Fruit fly (Drosophila melanogaster) whole organism, embryonic: ENCODE data around the gene CRAT.

Experiments used
- Asciz ChIP-seq: fragments of 200-800 bp; sonication (Bioruptor generic); optimal IDR thresholded peaks from 2 replicates; lab custom pipeline; 2017; ENCODE audit warnings: missing biosample characterization, mild to moderate bottlenecking, missing genetic modification characterization, missing genetic modification reagents
- CG1024 ChIP-seq: fragments of 200-800 bp; sonication (Bioruptor generic); IDR thresholded peaks from 2 replicates; pipeline ENCODE4 v1.3.6; 2022; ENCODE audit warnings: missing biosample characterization, missing genetic modification characterization
- CG10979 ChIP-seq: fragments of 200-800 bp; sonication (Bioruptor generic); optimal IDR thresholded peaks from 2 replicates; lab custom pipeline; 2018; ENCODE audit warnings: missing biosample characterization, mild to moderate bottlenecking, missing genetic modification characterization, moderate library complexity
- CG12391 ChIP-seq: fragments of 200-800 bp; sonication (Bioruptor generic); optimal IDR thresholded peaks from 3 replicates; lab custom pipeline; 2018; ENCODE audit warnings: missing biosample characterization, mild to moderate bottlenecking, missing genetic modification characterization, moderate library complexity
- CG14860 ChIP-seq: fragments of 200-800 bp; sonication (Bioruptor generic); IDR thresholded peaks from 3 replicates; pipeline ENCODE4 v1.3.6; 2022; ENCODE audit warnings: missing biosample characterization, missing genetic modification characterization; ENCODE audit not compliant: partially characterized antibody
- CG1792 ChIP-seq: fragments of 200-800 bp; sonication (Bioruptor generic); optimal IDR thresholded peaks from 2 replicates; lab custom pipeline; 2016; ENCODE audit warnings: missing biosample characterization, missing genetic modification characterization
- CG18262 ChIP-seq: fragments of 200-800 bp; optimal IDR thresholded peaks from 3 replicates; lab custom pipeline; 2019; ENCODE audit warnings: missing biosample characterization, mild to moderate bottlenecking, missing genetic modification characterization, moderate library complexity
- CG2199 ChIP-seq: fragments of 200-800 bp; sonication (Bioruptor generic); IDR thresholded peaks from 3 replicates; pipeline ENCODE4 v1.3.6; 2022; ENCODE audit warnings: missing biosample characterization, missing genetic modification characterization
- CG2678 ChIP-seq: fragments of 200-800 bp; sonication (Bioruptor generic); optimal IDR thresholded peaks from 3 replicates; lab custom pipeline; 2019; ENCODE audit warnings: missing biosample characterization, mild to moderate bottlenecking, missing genetic modification characterization, moderate library complexity
- CG30431 ChIP-seq: fragments of 200-800 bp; sonication (Bioruptor generic); optimal IDR thresholded peaks from 2 replicates; lab custom pipeline; 2017; ENCODE audit warnings: missing biosample characterization, missing genetic modification characterization
- CG32772 ChIP-seq: fragments of 200-800 bp; sonication (Bioruptor generic); IDR thresholded peaks from 2 replicates; pipeline ENCODE4 v1.3.6; 2022; ENCODE audit warnings: missing biosample characterization, missing genetic modification characterization
- CG33557 ChIP-seq: fragments of 200-800 bp; sonication (Bioruptor generic); optimal IDR thresholded peaks from 2 replicates; lab custom pipeline; 2019; ENCODE audit warnings: missing biosample characterization, mild to moderate bottlenecking, missing genetic modification characterization, moderate library complexity
- CG3726 ChIP-seq: fragments of 200-800 bp; sonication (Bioruptor generic); IDR thresholded peaks from 3 replicates; pipeline ENCODE4, ENCODE4 v1.3.6; 2022; ENCODE audit warnings: missing biosample characterization, missing genetic modification characterization
- CG4404 ChIP-seq: fragments of 200-800 bp; sonication (Bioruptor generic); IDR thresholded peaks from 2 replicates; pipeline ENCODE4 v1.3.6; 2022; ENCODE audit warnings: missing biosample characterization, missing genetic modification characterization
- CG4424 ChIP-seq: fragments of 200-800 bp; sonication (Bioruptor generic); optimal IDR thresholded peaks from 3 replicates; lab custom pipeline; 2016; ENCODE audit warnings: missing biosample characterization, missing genetic modification characterization
- CG4730 ChIP-seq: fragments of 200-800 bp; sonication (Bioruptor generic); IDR thresholded peaks from 2 replicates; pipeline ENCODE4 v1.3.6; 2022; ENCODE audit warnings: missing biosample characterization, missing genetic modification characterization
- D19A ChIP-seq: fragments of 200-800 bp; optimal IDR thresholded peaks from 3 replicates; lab custom pipeline; 2019; ENCODE audit warnings: missing biosample characterization, mild to moderate bottlenecking, missing genetic modification characterization, moderate library complexity
- D19B ChIP-seq: fragments of 200-800 bp; sonication (Bioruptor generic); optimal IDR thresholded peaks from 2 replicates; lab custom pipeline; 2017; ENCODE audit warnings: missing biosample characterization, mild to moderate bottlenecking, missing genetic modification characterization
- Dp ChIP-seq: fragments of 200-800 bp; sonication (Bioruptor generic); optimal IDR thresholded peaks from 2 replicates; lab custom pipeline; 2018; ENCODE audit warnings: missing biosample characterization, mild to moderate bottlenecking, missing genetic modification characterization, moderate library complexity
- Fer3 ChIP-seq: fragments of 200-800 bp; sonication (Bioruptor generic); optimal IDR thresholded peaks from 2 replicates; lab custom pipeline; 2018; ENCODE audit warnings: missing biosample characterization, mild to moderate bottlenecking, missing genetic modification characterization, moderate library complexity
- Hr78 ChIP-seq, 2 experiments: fragments of 200-800 bp in 1 of 2; fragments of >200 bp in 1 of 2; sonication (Bioruptor generic) in 1 of 2; optimal IDR thresholded peaks; 2 replicates each; lab custom pipeline; 2017 to 2019; ENCODE audit warnings: missing biosample characterization in 2 of 2, missing genetic modification characterization in 2 of 2, mild to moderate bottlenecking in 1 of 2, moderate library complexity in 1 of 2
- Jarid2 ChIP-seq: fragments of 200-800 bp; sonication (Bioruptor generic); optimal IDR thresholded peaks from 3 replicates; lab custom pipeline; 2017; ENCODE audit warnings: mild to moderate bottlenecking, missing biosample characterization, missing genetic modification reagents, missing genetic modification characterization
- Lpt ChIP-seq: fragments of >200 bp; optimal IDR thresholded peaks from 2 replicates; lab custom pipeline; 2018; ENCODE audit warnings: missing biosample characterization, missing genetic modification characterization
- Med ChIP-seq: fragments of 200-800 bp; sonication (Bioruptor generic); peaks from one replicate; lab custom pipeline; 2016; ENCODE audit warnings: missing biosample characterization, missing genetic modification characterization, mild to moderate bottlenecking, inconsistent platforms, moderate library complexity
- Neu2 ChIP-seq: fragments of 200-800 bp; sonication (Bioruptor generic); optimal IDR thresholded peaks from 3 replicates; lab custom pipeline; 2016; ENCODE audit warnings: missing biosample characterization, missing genetic modification characterization, borderline replicate concordance
- Sox100B ChIP-seq: fragments of 200-800 bp; sonication (Bioruptor generic); optimal IDR thresholded peaks from 3 replicates; lab custom pipeline; 2018; ENCODE audit warnings: missing biosample characterization, mild to moderate bottlenecking, missing genetic modification characterization
- Spps ChIP-seq: fragments of 200-800 bp; sonication (Bioruptor generic); optimal IDR thresholded peaks from 2 replicates; lab custom pipeline; 2018; ENCODE audit warnings: missing biosample characterization, mild to moderate bottlenecking, missing genetic modification characterization
- Xbp1 ChIP-seq: fragments of 200-800 bp; sonication (Bioruptor generic); optimal IDR thresholded peaks from 3 replicates; lab custom pipeline; 2016; ENCODE audit warnings: missing biosample characterization, mild to moderate bottlenecking, missing genetic modification characterization
- Xrp1 ChIP-seq: fragments of 200-800 bp; sonication (Bioruptor generic); IDR thresholded peaks from 2 replicates; pipeline ENCODE4 v1.3.6; 2022; ENCODE audit warnings: missing biosample characterization, missing genetic modification characterization
- ase ChIP-seq: fragments of 200-800 bp; sonication (Bioruptor generic); IDR thresholded peaks from 3 replicates; pipeline ENCODE4 v1.3.6; 2022; ENCODE audit warnings: missing biosample characterization, missing genetic modification characterization
- bab2 ChIP-seq: fragments of 200-800 bp; sonication (Bioruptor generic); optimal IDR thresholded peaks from 2 replicates; lab custom pipeline; 2016; ENCODE audit warnings: missing biosample characterization, missing genetic modification characterization
- chinmo ChIP-seq: fragments of 200-800 bp; sonication (Bioruptor generic); IDR thresholded peaks from 4 replicates; pipeline ENCODE4 v1.3.6; 2022; ENCODE audit warnings: missing biosample characterization, missing genetic modification characterization; ENCODE audit not compliant: partially characterized antibody
- crol ChIP-seq: fragments of 200-800 bp; sonication (Bioruptor generic); IDR thresholded peaks from 2 replicates; pipeline ENCODE4 v1.3.6; 2022; ENCODE audit warnings: missing biosample characterization, missing genetic modification characterization
- dpn ChIP-seq, 2 experiments: fragments of 200-800 bp; sonication (Bioruptor generic); optimal IDR thresholded peaks; 3 replicates each; lab custom pipeline; 2016; ENCODE audit warnings: missing biosample characterization in 2 of 2, missing genetic modification characterization in 2 of 2
- dysf ChIP-seq: fragments of 200-800 bp; sonication (Bioruptor generic); IDR thresholded peaks from 3 replicates; pipeline ENCODE4 v1.3.6; 2022; ENCODE audit warnings: missing biosample characterization, missing genetic modification characterization
- emc ChIP-seq: fragments of 200-800 bp; sonication (Bioruptor generic); optimal IDR thresholded peaks from 2 replicates; lab custom pipeline; 2016; ENCODE audit warnings: missing biosample characterization, missing genetic modification characterization
- ems ChIP-seq: fragments of 200-800 bp; sonication (Bioruptor generic); optimal IDR thresholded peaks from 3 replicates; lab custom pipeline; 2016; ENCODE audit warnings: missing biosample characterization, missing genetic modification characterization
- gem ChIP-seq: fragments of 200-800 bp; sonication (Bioruptor generic); optimal IDR thresholded peaks from 2 replicates; lab custom pipeline; 2019; ENCODE audit warnings: missing biosample characterization, mild to moderate bottlenecking, missing genetic modification characterization, moderate library complexity
- hth ChIP-seq: fragments of >200 bp; optimal IDR thresholded peaks from 2 replicates; lab custom pipeline; 2017; ENCODE audit warnings: inconsistent platforms
- inv ChIP-seq: fragments of 200-800 bp; sonication (Bioruptor generic); IDR thresholded peaks from 2 replicates; pipeline ENCODE4 v1.3.6; 2022; ENCODE audit warnings: missing biosample characterization, missing genetic modification characterization; ENCODE audit not compliant: partially characterized antibody
- knrl ChIP-seq: fragments of 200-800 bp; sonication (Bioruptor generic); IDR thresholded peaks from 3 replicates; pipeline ENCODE4 v1.3.6; 2022; ENCODE audit warnings: missing biosample characterization, missing genetic modification characterization; ENCODE audit not compliant: partially characterized antibody
- lbe ChIP-seq: fragments of 200-800 bp; sonication (Bioruptor generic); optimal IDR thresholded peaks from 2 replicates; lab custom pipeline; 2016; ENCODE audit warnings: missing biosample characterization, mild to moderate bottlenecking, missing genetic modification characterization
- phol ChIP-seq: fragments of 200-800 bp; sonication (Bioruptor generic); optimal IDR thresholded peaks from 3 replicates; lab custom pipeline; 2018; ENCODE audit warnings: missing biosample characterization, mild to moderate bottlenecking, missing genetic modification characterization, moderate library complexity
- sens ChIP-seq: fragments of 200-800 bp; sonication (Bioruptor generic); peaks from one replicate; lab custom pipeline; 2016; ENCODE audit warnings: missing biosample characterization, missing genetic modification characterization
- sqz ChIP-seq: fragments of 200-800 bp; sonication (Bioruptor generic); optimal IDR thresholded peaks from 3 replicates; lab custom pipeline; 2018; ENCODE audit warnings: missing biosample characterization, mild to moderate bottlenecking, missing genetic modification characterization
- stc ChIP-seq: fragments of 200-800 bp; sonication (Bioruptor generic); IDR thresholded peaks from 2 replicates; pipeline ENCODE4 v1.3.6; 2022; ENCODE audit warnings: missing biosample characterization, missing genetic modification characterization
- unpg ChIP-seq: fragments of 200-800 bp; sonication (Bioruptor generic); optimal IDR thresholded peaks from 3 replicates; lab custom pipeline; 2018; ENCODE audit warnings: missing biosample characterization, mild to moderate bottlenecking, missing genetic modification characterization, moderate library complexity
- wor ChIP-seq: fragments of 200-800 bp; sonication (Bioruptor generic); IDR thresholded peaks from 2 replicates; pipeline ENCODE4 v1.3.6; 2022; ENCODE audit warnings: missing biosample characterization, missing genetic modification characterization
- zfh1 ChIP-seq: fragments of 200-800 bp; sonication (Bioruptor generic); IDR thresholded peaks from 3 replicates; pipeline ENCODE4 v1.3.6; 2022; ENCODE audit warnings: missing biosample characterization, missing genetic modification characterization

Gene CRAT

dm6 chr3R:6396613-6397012, 20.8 kb upstream of the CRAT start:
- TF ChIP-seq hth (lab: Kevin White, UChicago) (no peak), Fer3 (tag; lab: Kevin White, UChicago) (no peak), CG30431 (GFP tag; lab: Kevin White, UChicago) (no peak), CG2199 (GFP tag; lab: Robert Waterston, UW) (0 out of 3 replicates have a peak, but pooled peaks have one; percentile 34), sqz (GFP tag; lab: Kevin White, UChicago) (no peak), CG2678 (tag; lab: Kevin White, UChicago) (no peak), CG4404 (GFP tag; lab: Robert Waterston, UW) (no peak), Lpt (GFP tag; lab: Kevin White, UChicago) (no peak), Jarid2 (GFP tag; lab: Kevin White, UChicago) (no peak), inv (GFP tag; lab: Robert Waterston, UW) (no peak), ems (GFP tag; lab: Kevin White, UChicago) (no peak), D19B (no peak), Med (peak; percentile 2)

dm6 chr3R:6395572-6396295, 19.9 kb upstream of the CRAT start:
- TF ChIP-seq Sox100B (GFP tag; lab: Kevin White, UChicago): peak; percentile 38
- no peak for TF ChIP-seq CG1024 (GFP tag; lab: Robert Waterston, UW)
- peak; percentile 91 for TF ChIP-seq D19A (tag; lab: Kevin White, UChicago)
- peak; percentile 22 for TF ChIP-seq Xbp1 (GFP tag; lab: Kevin White, UChicago)
- TF ChIP-seq sens: peak; percentile 70
- TF ChIP-seq Neu2 (GFP tag; lab: Kevin White, UChicago): no peak
- no peak for TF ChIP-seq dysf (GFP tag; lab: Robert Waterston, UW)
- peak; percentile 14 for TF ChIP-seq CG18262
- TF ChIP-seq zfh1: no peak
- peak; percentile 11 for TF ChIP-seq phol (tag; lab: Kevin White, UChicago)
- no peak for TF ChIP-seq Dp (GFP tag; lab: Kevin White, UChicago)
- no peak for TF ChIP-seq CG1792 (GFP tag; lab: Kevin White, UChicago)
- TF ChIP-seq emc (GFP tag; lab: Kevin White, UChicago): no peak
- TF ChIP-seq CG33557: no peak
- TF ChIP-seq CG12391: peak; percentile 15
- TF ChIP-seq CG4424: no peak
- no peak for TF ChIP-seq stc (GFP tag; lab: Robert Waterston, UW)
- no peak for TF ChIP-seq CG32772 (GFP tag; lab: Robert Waterston, UW)
- TF ChIP-seq bab2 (GFP tag; lab: Kevin White, UChicago): no peak
- 0 out of 4 replicates have a peak, but pooled peaks have one; percentile 15 for TF ChIP-seq chinmo
- no peak for TF ChIP-seq wor (GFP tag; lab: Robert Waterston, UW)
- no peak for TF ChIP-seq dpn (GFP tag; optimal IDR thresholded peaks at IDR 0.05; lab: Kevin White, UChicago)
- no peak for TF ChIP-seq CG4730 (GFP tag; lab: Robert Waterston, UW)
- TF ChIP-seq ase (GFP tag; lab: Robert Waterston, UW): no peak
- TF ChIP-seq gem: peak; percentile 45
- TF ChIP-seq CG14860 (GFP tag; lab: Robert Waterston, UW): no peak
- TF ChIP-seq lbe (GFP tag; lab: Kevin White, UChicago): peak; percentile 72
- TF ChIP-seq Xrp1 (GFP tag; lab: Robert Waterston, UW): 0 out of 2 replicates have a peak, but pooled peaks have one; percentile 23
- TF ChIP-seq knrl (GFP tag; lab: Robert Waterston, UW): no peak
- peak in 1 of 2 experiments; percentile 35 for TF ChIP-seq Hr78 (GFP tag; optimal IDR thresholded peaks at IDR 0.05; lab: Kevin White, UChicago)
- peak; percentile 16 for TF ChIP-seq CG10979
- peak; percentile 26 for TF ChIP-seq Asciz
- no peak for TF ChIP-seq Spps (tag; lab: Kevin White, UChicago)
- TF ChIP-seq CG3726 (GFP tag; lab: Robert Waterston, UW): no peak
- TF ChIP-seq unpg (GFP tag; lab: Kevin White, UChicago): peak; percentile 3
- TF ChIP-seq crol (GFP tag; lab: Robert Waterston, UW): no peak
